Worm (Caenorhabditis elegans) whole organism, L3 larva: ENCODE results near the gene F14H12.7.
A peak's percentile ranks its signal among the peaks of the same experiment; 100 is the strongest.

Experiments
- R02D3.7 ChIP-seq: fragments of 150-350 bp; optimal IDR thresholded peaks from 2 replicates; lab custom pipeline; 2014; ENCODE audit warnings: missing biosample characterization, missing genetic modification characterization
- ZK546.5 ChIP-seq: sonication (generic microtip); optimal IDR thresholded peaks from 2 replicates; lab custom pipeline; 2017; ENCODE audit warnings: missing biosample characterization, missing genetic modification characterization
- ama-1 ChIP-seq: fragments of 150-350 bp; optimal IDR thresholded peaks from 2 replicates; lab custom pipeline; 2018
- ceh-28 ChIP-seq: fragments of 150-350 bp; optimal IDR thresholded peaks from 2 replicates; lab custom pipeline; 2014; ENCODE audit warnings: missing biosample characterization, missing genetic modification reagents, missing genetic modification characterization
- ceh-82 ChIP-seq: fragments of 150-350 bp; optimal IDR thresholded peaks from 2 replicates; lab custom pipeline; 2014; ENCODE audit warnings: missing biosample characterization, missing genetic modification characterization
- daf-12 ChIP-seq: fragments of 150-350 bp; optimal IDR thresholded peaks from 2 replicates; lab custom pipeline; 2014; ENCODE audit warnings: missing biosample characterization, missing genetic modification reagents, missing genetic modification characterization
- egl-27 ChIP-seq: sonication (generic microtip); optimal IDR thresholded peaks from 4 replicates; lab custom pipeline; 2017; ENCODE audit warnings: missing biosample characterization, missing genetic modification reagents, missing genetic modification characterization
- egl-5 ChIP-seq: fragments of 150-350 bp; optimal IDR thresholded peaks from 2 replicates; lab custom pipeline; 2017; ENCODE audit warnings: missing biosample characterization, missing genetic modification reagents, missing genetic modification characterization, inconsistent platforms
- elt-1 ChIP-seq: fragments of 150-350 bp; optimal IDR thresholded peaks from 2 replicates; lab custom pipeline; 2014; ENCODE audit warnings: missing biosample characterization, missing genetic modification characterization
- elt-2 ChIP-seq: sonication (generic microtip); optimal IDR thresholded peaks from 2 replicates; lab custom pipeline; 2016; ENCODE audit warnings: missing genetic modification reagents, mild to moderate bottlenecking, missing genetic modification characterization, missing compliant biosample characterization
- elt-3 ChIP-seq, 3 experiments: fragments of 150-350 bp in 1 of 3; sonication (generic microtip) in 2 of 3; optimal IDR thresholded peaks; 2 replicates in 2 of 3; 4 replicates in 1 of 3; lab custom pipeline; 2014 to 2017; ENCODE audit warnings: missing biosample characterization in 3 of 3, missing genetic modification characterization in 3 of 3
- eor-1 ChIP-seq, 2 experiments: fragments of 150-350 bp; optimal IDR thresholded peaks; 2 replicates each; lab custom pipeline; 2014 to 2018; ENCODE audit warnings: missing biosample characterization in 2 of 2, missing genetic modification characterization in 2 of 2
- fkh-10 ChIP-seq: sonication (generic microtip); optimal IDR thresholded peaks from 2 replicates; lab custom pipeline; 2017; ENCODE audit warnings: missing biosample characterization, missing genetic modification reagents, missing genetic modification characterization
- fkh-2 ChIP-seq: fragments of 150-350 bp; optimal IDR thresholded peaks from 2 replicates; lab custom pipeline; 2014; ENCODE audit warnings: missing biosample characterization, missing genetic modification reagents, missing genetic modification characterization
- fos-1 ChIP-seq: fragments of 150-350 bp; optimal IDR thresholded peaks from 2 replicates; lab custom pipeline; 2014; ENCODE audit warnings: missing biosample characterization, missing genetic modification characterization
- hmg-11 ChIP-seq: sonication (generic microtip); optimal IDR thresholded peaks from 2 replicates; lab custom pipeline; 2016; ENCODE audit warnings: missing genetic modification characterization, missing compliant biosample characterization
- jun-1 ChIP-seq: fragments of 150-350 bp; optimal IDR thresholded peaks from 2 replicates; lab custom pipeline; 2014; ENCODE audit warnings: missing biosample characterization, missing genetic modification reagents, missing genetic modification characterization
- lin-15B ChIP-seq: fragments of 150-350 bp; optimal IDR thresholded peaks from 2 replicates; lab custom pipeline; 2014; ENCODE audit warnings: missing biosample characterization, missing genetic modification characterization
- lin-39 ChIP-seq: fragments of 150-350 bp; optimal IDR thresholded peaks from 2 replicates; lab custom pipeline; 2018; ENCODE audit warnings: missing biosample characterization, missing genetic modification reagents, missing genetic modification characterization
- lsy-12 ChIP-seq: sonication (generic microtip); optimal IDR thresholded peaks from 2 replicates; lab custom pipeline; 2016; ENCODE audit warnings: mild to moderate bottlenecking, missing genetic modification characterization, missing compliant biosample characterization
- mdl-1 ChIP-seq: fragments of 150-350 bp; optimal IDR thresholded peaks from 2 replicates; lab custom pipeline; 2014; ENCODE audit warnings: missing biosample characterization, missing genetic modification characterization
- nfya-1 ChIP-seq: sonication (generic microtip); optimal IDR thresholded peaks from 2 replicates; lab custom pipeline; 2017; ENCODE audit warnings: missing genetic modification characterization, mild to moderate bottlenecking, missing compliant biosample characterization, antibody characterized with exemption, moderate library complexity; ENCODE audit not compliant: insufficient read depth
- nhr-11 ChIP-seq: fragments of 150-350 bp; optimal IDR thresholded peaks from 2 replicates; lab custom pipeline; 2014; ENCODE audit warnings: missing biosample characterization, missing genetic modification characterization
- nhr-12 ChIP-seq: fragments of 150-350 bp; optimal IDR thresholded peaks from 2 replicates; lab custom pipeline; 2014; ENCODE audit warnings: missing biosample characterization, missing genetic modification characterization
- nhr-23 ChIP-seq: fragments of 150-350 bp; optimal IDR thresholded peaks from 2 replicates; lab custom pipeline; 2014; ENCODE audit warnings: missing biosample characterization, missing genetic modification reagents, missing genetic modification characterization
- nhr-25 ChIP-seq: sonication (generic microtip); optimal IDR thresholded peaks from 2 replicates; lab custom pipeline; 2017; ENCODE audit warnings: missing biosample characterization, missing genetic modification characterization
- nhr-43 ChIP-seq: sonication (generic microtip); optimal IDR thresholded peaks from 2 replicates; lab custom pipeline; 2016; ENCODE audit warnings: mild to moderate bottlenecking, missing genetic modification characterization, missing compliant biosample characterization; ENCODE audit not compliant: poor library complexity, severe bottlenecking
- nhr-67 ChIP-seq: fragments of 150-350 bp; optimal IDR thresholded peaks from 2 replicates; lab custom pipeline; 2014; ENCODE audit warnings: missing biosample characterization, missing genetic modification characterization
- nhr-76 ChIP-seq: fragments of 150-350 bp; sonication (generic microtip); optimal IDR thresholded peaks from 5 replicates; lab custom pipeline; 2014; ENCODE audit warnings: missing biosample characterization, missing genetic modification characterization
- nhr-77 ChIP-seq: fragments of 150-350 bp; optimal IDR thresholded peaks from 2 replicates; lab custom pipeline; 2014; ENCODE audit warnings: missing biosample characterization, missing genetic modification characterization
- pha-4 ChIP-seq: fragments of 150-350 bp; optimal IDR thresholded peaks from 2 replicates; lab custom pipeline; 2014; ENCODE audit warnings: missing biosample characterization, missing genetic modification reagents, missing genetic modification characterization
- pqm-1 ChIP-seq: fragments of 150-350 bp; optimal IDR thresholded peaks from 2 replicates; lab custom pipeline; 2017; ENCODE audit warnings: missing biosample characterization, missing genetic modification characterization, inconsistent platforms
- sea-2 ChIP-seq: fragments of 150-350 bp; sonication (generic microtip); optimal IDR thresholded peaks from 4 replicates; lab custom pipeline; 2014; ENCODE audit warnings: missing biosample characterization, missing genetic modification reagents, missing genetic modification characterization
- skn-1 ChIP-seq: fragments of 150-350 bp; optimal IDR thresholded peaks from 2 replicates; lab custom pipeline; 2014; ENCODE audit warnings: missing biosample characterization, missing genetic modification characterization
- snpc-4 ChIP-seq: fragments of 150-350 bp; optimal IDR thresholded peaks from 2 replicates; lab custom pipeline; 2014; ENCODE audit warnings: missing biosample characterization, missing genetic modification characterization
- tbx-2 ChIP-seq: sonication (generic microtip); optimal IDR thresholded peaks from 2 replicates; lab custom pipeline; 2016; ENCODE audit warnings: mild to moderate bottlenecking, missing genetic modification characterization, missing compliant biosample characterization
- unc-39 ChIP-seq: sonication (generic microtip); optimal IDR thresholded peaks from 4 replicates; lab custom pipeline; 2017; ENCODE audit warnings: missing biosample characterization, missing genetic modification characterization
- unc-62 ChIP-seq: fragments of 150-350 bp; sonication (generic microtip); optimal IDR thresholded peaks from 4 replicates; lab custom pipeline; 2014; ENCODE audit warnings: missing biosample characterization, missing genetic modification reagents, missing genetic modification characterization
- zag-1 ChIP-seq: fragments of 150-350 bp; optimal IDR thresholded peaks from 2 replicates; lab custom pipeline; 2014; ENCODE audit warnings: missing biosample characterization, missing genetic modification characterization
- ztf-11 ChIP-seq: fragments of 150-350 bp; optimal IDR thresholded peaks from 2 replicates; lab custom pipeline; 2014; ENCODE audit warnings: missing biosample characterization, missing genetic modification characterization
- ztf-4 ChIP-seq: fragments of 150-350 bp; optimal IDR thresholded peaks from 2 replicates; lab custom pipeline; 2014; ENCODE audit warnings: missing biosample characterization, missing genetic modification characterization

Gene F14H12.7

ce11 chrX:4391680-4392079 lies 29.3 kb upstream of the F14H12.7 start:
- TF ChIP-seq nfya-1 (tag; lab: Kevin White, UChicago) (peak; percentile 27), jun-1 (tag; lab: Kevin White, UChicago) (no peak)

- peak; percentile 89 for TF ChIP-seq nhr-11
- TF ChIP-seq fkh-2 (tag; lab: Kevin White, UChicago) = no peak
- TF ChIP-seq nhr-76 (tag; lab: Kevin White, UChicago) = peak; percentile 61
- TF ChIP-seq eor-1 (tag; optimal IDR thresholded peaks at IDR 0.05; lab: Kevin White, UChicago) = no peak
- peak; percentile 93 for TF ChIP-seq nhr-43 (tag; lab: Kevin White, UChicago)
- TF ChIP-seq jun-1 (tag; lab: Kevin White, UChicago) = peak; percentile 96
- peak in 1 of 3 experiments; percentile 71 for TF ChIP-seq elt-3 (tag; optimal IDR thresholded peaks at IDR 0.05; lab: Kevin White, UChicago)
- TF ChIP-seq daf-12 = no peak
- peak; percentile 77 for TF ChIP-seq lin-15B
- TF ChIP-seq nhr-25 (tag; lab: Kevin White, UChicago) = peak; percentile 98
- TF ChIP-seq skn-1 = peak; percentile 92
- peak; percentile 85 for TF ChIP-seq unc-62 (GFP tag; lab: Kevin White, UChicago)
- peak; percentile 85 for TF ChIP-seq tbx-2 (tag; lab: Kevin White, UChicago)
- TF ChIP-seq nfya-1 (tag; lab: Kevin White, UChicago) = peak; percentile 98
- TF ChIP-seq elt-1 (tag; lab: Kevin White, UChicago) = peak; percentile 76
- TF ChIP-seq fos-1 = peak; percentile 73
- TF ChIP-seq lin-39 = peak; percentile 98
- TF ChIP-seq fkh-10 (GFP tag; lab: Kevin White, UChicago) = peak; percentile 89
- TF ChIP-seq nhr-67 = peak; percentile 37
- TF ChIP-seq ztf-4 = peak; percentile 61
- TF ChIP-seq nhr-12 (tag; lab: Kevin White, UChicago) = no peak
- TF ChIP-seq mdl-1 = peak; percentile 79
- peak; percentile 72 for TF ChIP-seq R02D3.7 (tag; lab: Kevin White, UChicago)
- TF ChIP-seq ama-1 (lab: Kevin White, UChicago) = peak; percentile 22
- peak; percentile 69 for TF ChIP-seq ceh-82
- peak; percentile 55 for TF ChIP-seq nhr-77 (tag; lab: Kevin White, UChicago)
- peak; percentile 81 for TF ChIP-seq elt-2 (tag; lab: Kevin White, UChicago)
- peak; percentile 59 for TF ChIP-seq egl-27 (tag; lab: Kevin White, UChicago)
- no peak for TF ChIP-seq unc-39
- peak; percentile 86 for TF ChIP-seq ceh-28 (tag; lab: Kevin White, UChicago)
- peak; percentile 90 for TF ChIP-seq nhr-23 (tag; lab: Kevin White, UChicago)
- TF ChIP-seq ztf-11 = no peak
- peak; percentile 97 for TF ChIP-seq pha-4
- peak; percentile 98 for TF ChIP-seq hmg-11 (tag; lab: Kevin White, UChicago)
- no peak for TF ChIP-seq sea-2
- no peak for TF ChIP-seq ZK546.5
- TF ChIP-seq pqm-1 (tag; lab: Kevin White, UChicago) = peak; percentile 50
- TF ChIP-seq egl-5 (tag; lab: Kevin White, UChicago) = no peak
- peak; percentile 75 for TF ChIP-seq lsy-12 (tag; lab: Kevin White, UChicago)
- peak; percentile 66 for TF ChIP-seq snpc-4 (tag; lab: Kevin White, UChicago)
- TF ChIP-seq zag-1 (tag; lab: Kevin White, UChicago) = peak; percentile 72
Measured at ce11 chrX:4388834-4389409, 26.5 kb upstream of the F14H12.7 start, which contains the start of gene dpy-23. Gene dpy-23, plus strand, starts transcription at chrX:4389359.

- TF ChIP-seq mdl-1 = no peak
- peak; percentile 21 for TF ChIP-seq nhr-25 (tag; lab: Kevin White, UChicago)
- TF ChIP-seq, all 47 proteins: peak for 1
Measured at ce11 chrX:4386493-4386892, 24.1 kb upstream of the F14H12.7 start.
